Fruit fly (Drosophila melanogaster) whole organism, embryonic: ENCODE results near the gene Pa1.
A peak's percentile ranks its signal among the peaks of the same experiment; 100 is the strongest.

Experiments
- Asciz ChIP-seq: fragments of 200-800 bp; sonication (Bioruptor generic); optimal IDR thresholded peaks from 2 replicates; lab custom pipeline; 2017; ENCODE audit warnings: missing biosample characterization, mild to moderate bottlenecking, missing genetic modification characterization, missing genetic modification reagents
- CG10366 ChIP-seq: fragments of 200-800 bp; sonication (Bioruptor generic); IDR thresholded peaks from 2 replicates; pipeline ENCODE4 v1.3.6; 2022; ENCODE audit warnings: missing biosample characterization, missing genetic modification characterization
- CG12299 ChIP-seq: fragments of 200-800 bp; sonication (Bioruptor generic); optimal IDR thresholded peaks from 2 replicates; lab custom pipeline; 2018; ENCODE audit warnings: missing biosample characterization, mild to moderate bottlenecking, missing genetic modification characterization
- CG12659 ChIP-seq: fragments of 200-800 bp; sonication (Bioruptor generic); optimal IDR thresholded peaks from 3 replicates; lab custom pipeline; 2017; ENCODE audit warnings: mild to moderate bottlenecking, missing biosample characterization, missing genetic modification reagents, missing genetic modification characterization
- CG13296 ChIP-seq: fragments of 200-800 bp; sonication (Bioruptor generic); optimal IDR thresholded peaks from 3 replicates; lab custom pipeline; 2018; ENCODE audit warnings: missing biosample characterization, mild to moderate bottlenecking, missing genetic modification characterization
- CG13894 ChIP-seq: fragments of 200-800 bp; sonication (Bioruptor generic); optimal IDR thresholded peaks from 3 replicates; lab custom pipeline; 2018; ENCODE audit warnings: missing biosample characterization, mild to moderate bottlenecking, missing genetic modification characterization, moderate library complexity
- CG14441 ChIP-seq: fragments of 200-800 bp; sonication (Bioruptor generic); IDR thresholded peaks from 2 replicates; pipeline ENCODE4 v1.3.6; 2022; ENCODE audit warnings: missing biosample characterization, missing genetic modification characterization
- CG15601 ChIP-seq: fragments of 200-800 bp; sonication (Bioruptor generic); optimal IDR thresholded peaks from 3 replicates; lab custom pipeline; 2019; ENCODE audit warnings: missing biosample characterization, mild to moderate bottlenecking, missing genetic modification characterization, moderate library complexity
- CG17829 ChIP-seq: fragments of 200-800 bp; optimal IDR thresholded peaks from 2 replicates; lab custom pipeline; 2019; ENCODE audit warnings: missing biosample characterization, mild to moderate bottlenecking, missing genetic modification characterization, moderate library complexity
- CG18764 ChIP-seq: fragments of 200-800 bp; sonication (Bioruptor generic); optimal IDR thresholded peaks from 3 replicates; lab custom pipeline; 2016; ENCODE audit warnings: missing biosample characterization, missing genetic modification characterization
- CG3847 ChIP-seq: fragments of 200-800 bp; sonication (Bioruptor generic); IDR thresholded peaks from 2 replicates; pipeline ENCODE4 v1.3.6; 2022; ENCODE audit warnings: missing biosample characterization, missing genetic modification characterization
- CG43689 ChIP-seq: fragments of 200-800 bp; sonication (Bioruptor generic); IDR thresholded peaks from 2 replicates; pipeline ENCODE4 v1.3.6; 2022; ENCODE audit warnings: missing biosample characterization, missing genetic modification characterization
- CG5180 ChIP-seq: fragments of 200-800 bp; sonication (Bioruptor generic); optimal IDR thresholded peaks from 3 replicates; lab custom pipeline; 2017; ENCODE audit warnings: missing biosample characterization, missing genetic modification characterization, mild to moderate bottlenecking, moderate library complexity, missing genetic modification reagents
- CG6683 ChIP-seq: fragments of 200-800 bp; sonication (Bioruptor generic); optimal IDR thresholded peaks from 2 replicates; lab custom pipeline; 2017; ENCODE audit warnings: missing biosample characterization, mild to moderate bottlenecking, missing genetic modification characterization, missing genetic modification reagents
- CG7556 ChIP-seq: fragments of 200-800 bp; sonication (Bioruptor generic); optimal IDR thresholded peaks from 2 replicates; lab custom pipeline; 2017; ENCODE audit warnings: missing biosample characterization, mild to moderate bottlenecking, missing genetic modification characterization
- CG8281 ChIP-seq: fragments of 200-800 bp; sonication (Bioruptor generic); optimal IDR thresholded peaks from 2 replicates; lab custom pipeline; 2018; ENCODE audit warnings: missing biosample characterization, mild to moderate bottlenecking, missing genetic modification characterization, moderate library complexity
- D19B ChIP-seq: fragments of 200-800 bp; sonication (Bioruptor generic); optimal IDR thresholded peaks from 2 replicates; lab custom pipeline; 2017; ENCODE audit warnings: missing biosample characterization, mild to moderate bottlenecking, missing genetic modification characterization
- Deaf1 ChIP-seq: fragments of 200-800 bp; optimal IDR thresholded peaks from 3 replicates; lab custom pipeline; 2019; ENCODE audit warnings: missing biosample characterization, mild to moderate bottlenecking, missing genetic modification characterization, moderate library complexity
- Dll ChIP-seq: fragments of 200-800 bp; sonication (Bioruptor generic); IDR thresholded peaks from 4 replicates; pipeline ENCODE4 v1.3.6; 2022; ENCODE audit warnings: missing biosample characterization, missing genetic modification characterization; ENCODE audit not compliant: partially characterized antibody
- Eip74EF ChIP-seq, 2 experiments: fragments of 200-800 bp in 1 of 2; fragments of >200 bp in 1 of 2; sonication (Bioruptor generic) in 1 of 2; optimal IDR thresholded peaks; 2 replicates each; lab custom pipeline; 2017 to 2019; ENCODE audit warnings: missing biosample characterization in 2 of 2, missing genetic modification characterization in 2 of 2, mild to moderate bottlenecking in 1 of 2, moderate library complexity in 1 of 2
- HLHmδ ChIP-seq: fragments of 200-800 bp; sonication (Bioruptor generic); optimal IDR thresholded peaks from 2 replicates; lab custom pipeline; 2018; ENCODE audit warnings: missing biosample characterization, mild to moderate bottlenecking, missing genetic modification characterization, moderate library complexity
- MBD-R2 ChIP-seq: fragments of 200-800 bp; sonication (Bioruptor generic); IDR thresholded peaks from 2 replicates; pipeline ENCODE4 v1.3.6; 2022; ENCODE audit warnings: missing biosample characterization, missing genetic modification characterization
- Scr ChIP-seq: fragments of 200-800 bp; sonication (Bioruptor generic); IDR thresholded peaks from 2 replicates; pipeline ENCODE4 v1.3.6; 2022; ENCODE audit warnings: missing biosample characterization, missing genetic modification characterization; ENCODE audit not compliant: partially characterized antibody
- Sry-β ChIP-seq: fragments of 200-800 bp; sonication (Bioruptor generic); optimal IDR thresholded peaks from 2 replicates; lab custom pipeline; 2018; ENCODE audit warnings: missing biosample characterization, mild to moderate bottlenecking, missing genetic modification characterization, moderate library complexity
- Trl ChIP-seq, 3 experiments: fragments of >200 bp in 2 of 3; fragments of 200-800 bp in 1 of 3; sonication (Bioruptor generic) in 1 of 3; optimal IDR thresholded peaks; 2 replicates in 1 of 3; 3 replicates in 2 of 3; lab custom pipeline; 2016 to 2017; ENCODE audit warnings: missing biosample characterization in 1 of 3, missing genetic modification characterization in 1 of 3
- cato ChIP-seq: fragments of 200-800 bp; sonication (Bioruptor generic); optimal IDR thresholded peaks from 2 replicates; lab custom pipeline; 2016; ENCODE audit warnings: missing biosample characterization, missing genetic modification characterization, borderline replicate concordance
- chm ChIP-seq: fragments of 200-800 bp; sonication (Bioruptor generic); IDR thresholded peaks from 2 replicates; pipeline ENCODE4 v1.3.6; 2022; ENCODE audit warnings: missing biosample characterization, missing genetic modification characterization
- chn ChIP-seq: fragments of 200-800 bp; sonication (Bioruptor generic); optimal IDR thresholded peaks from 2 replicates; lab custom pipeline; 2016; ENCODE audit warnings: missing biosample characterization, missing genetic modification characterization
- ci ChIP-seq: fragments of 200-800 bp; sonication (Bioruptor generic); IDR thresholded peaks from 3 replicates; pipeline ENCODE4 v1.3.6; 2022; ENCODE audit warnings: missing biosample characterization, missing genetic modification characterization
- crp ChIP-seq, 2 experiments: fragments of 200-800 bp; sonication (Bioruptor generic); optimal IDR thresholded peaks; 2 replicates in 1 of 2; 3 replicates in 1 of 2; lab custom pipeline; 2017; ENCODE audit warnings: missing biosample characterization in 2 of 2, missing genetic modification characterization in 2 of 2, mild to moderate bottlenecking in 1 of 2, moderate library complexity in 1 of 2
- exex ChIP-seq: fragments of 200-800 bp; sonication (Bioruptor generic); optimal IDR thresholded peaks from 4 replicates; lab custom pipeline; 2018; ENCODE audit warnings: missing biosample characterization, mild to moderate bottlenecking, missing genetic modification characterization, moderate library complexity
- grn ChIP-seq: fragments of 200-800 bp; sonication (Bioruptor generic); optimal IDR thresholded peaks from 3 replicates; lab custom pipeline; 2017; ENCODE audit warnings: missing biosample characterization, missing genetic modification characterization
- gsb ChIP-seq: fragments of 200-800 bp; sonication (Bioruptor generic); IDR thresholded peaks from 2 replicates; pipeline ENCODE4 v1.3.6; 2022; ENCODE audit warnings: missing biosample characterization, missing genetic modification characterization
- jing ChIP-seq: fragments of 200-800 bp; sonication (Bioruptor generic); optimal IDR thresholded peaks from 2 replicates; lab custom pipeline; 2018; ENCODE audit warnings: missing biosample characterization, mild to moderate bottlenecking, missing genetic modification characterization
- ken ChIP-seq: fragments of 200-800 bp; sonication (Bioruptor generic); IDR thresholded peaks from 3 replicates; pipeline ENCODE4 v1.3.6; 2022; ENCODE audit warnings: missing biosample characterization, missing genetic modification characterization
- maf-S ChIP-seq: fragments of 200-800 bp; sonication (Bioruptor generic); optimal IDR thresholded peaks from 2 replicates; lab custom pipeline; 2016; ENCODE audit warnings: missing biosample characterization, missing genetic modification characterization
- mam ChIP-seq: fragments of 200-800 bp; sonication (Bioruptor generic); optimal IDR thresholded peaks from 3 replicates; lab custom pipeline; 2016; ENCODE audit warnings: missing biosample characterization, missing genetic modification characterization
- mld ChIP-seq: fragments of 200-800 bp; sonication (Bioruptor generic); IDR thresholded peaks from 3 replicates; pipeline ENCODE4 v1.3.6; 2022; ENCODE audit warnings: missing biosample characterization, missing genetic modification characterization; ENCODE audit not compliant: partially characterized antibody
- otp ChIP-seq: fragments of 200-800 bp; sonication (Bioruptor generic); IDR thresholded peaks from 3 replicates; pipeline ENCODE4, ENCODE4 v1.3.6; 2022; ENCODE audit warnings: missing biosample characterization, missing genetic modification characterization
- peb ChIP-seq: fragments of 200-800 bp; sonication (Bioruptor generic); IDR thresholded peaks from 2 replicates; pipeline ENCODE4 v1.3.6; 2022; ENCODE audit warnings: missing biosample characterization, missing genetic modification characterization
- sens ChIP-seq: fragments of 200-800 bp; sonication (Bioruptor generic); peaks from one replicate; lab custom pipeline; 2016; ENCODE audit warnings: missing biosample characterization, missing genetic modification characterization
- ttk ChIP-seq: fragments of 200-800 bp; sonication (Bioruptor generic); IDR thresholded peaks from 2 replicates; pipeline ENCODE4 v2.1.2; 2022; ENCODE audit warnings: missing biosample characterization, missing genetic modification characterization
- unpg ChIP-seq: fragments of 200-800 bp; sonication (Bioruptor generic); optimal IDR thresholded peaks from 3 replicates; lab custom pipeline; 2018; ENCODE audit warnings: missing biosample characterization, mild to moderate bottlenecking, missing genetic modification characterization, moderate library complexity
- vfl ChIP-seq: fragments of 200-800 bp; sonication (Bioruptor generic); optimal IDR thresholded peaks from 2 replicates; lab custom pipeline; 2016; ENCODE audit warnings: missing biosample characterization, missing genetic modification characterization

The Pa1 gene

dm6 chrX:11326213-11326731, 32.8 kb upstream of the Pa1 start (continued):
- peak; percentile 94 for TF ChIP-seq sens
- peak; percentile 78 for TF ChIP-seq CG12659
- peak; percentile 17 for TF ChIP-seq cato
- peak; percentile 65 for TF ChIP-seq jing
- peak; percentile 62 for TF ChIP-seq CG10366 (GFP tag; lab: Robert Waterston, UW)
- TF ChIP-seq Scr (GFP tag; lab: Robert Waterston, UW): no peak
- TF ChIP-seq CG13296 (GFP tag; lab: Kevin White, UChicago): peak; percentile 64
- peak; percentile 54 for TF ChIP-seq peb (GFP tag; lab: Robert Waterston, UW)
- TF ChIP-seq mam (GFP tag; lab: Kevin White, UChicago): peak; percentile 53
- TF ChIP-seq vfl: no peak
- TF ChIP-seq CG5180 (GFP tag; lab: Kevin White, UChicago): peak; percentile 53
- peak; percentile 52 for TF ChIP-seq CG12299 (tag; lab: Kevin White, UChicago)
- no peak for TF ChIP-seq Dll
- no peak for TF ChIP-seq grn (GFP tag; lab: Kevin White, UChicago)
- TF ChIP-seq gsb (GFP tag; lab: Robert Waterston, UW): peak; percentile 40; the same call in 1 of the 2 replicates
- TF ChIP-seq CG13894: peak; percentile 39
- peak; percentile 48 for TF ChIP-seq CG17829 (tag; lab: Kevin White, UChicago)
- TF ChIP-seq Eip74EF (GFP tag; optimal IDR thresholded peaks at IDR 0.05; lab: Kevin White, UChicago): peak in 1 of 2 experiments; percentile 59
- peak; percentile 69; the same call in 2 of the 3 replicates for TF ChIP-seq ci
- peak; percentile 26 for TF ChIP-seq chn (GFP tag; lab: Kevin White, UChicago)
- TF ChIP-seq mld (GFP tag; lab: Robert Waterston, UW): no peak
- no peak for TF ChIP-seq Trl (optimal IDR thresholded peaks at IDR 0.05; lab: Kevin White, UChicago)
- TF ChIP-seq Trl (GFP tag; optimal IDR thresholded peaks at IDR 0.05; lab: Kevin White, UChicago): peak; percentile 73
- TF ChIP-seq maf-S (GFP tag; lab: Kevin White, UChicago): peak; percentile 49
- peak; percentile 71 for TF ChIP-seq Asciz (GFP tag; lab: Kevin White, UChicago)
- TF ChIP-seq CG6683: peak; percentile 37
- TF ChIP-seq unpg: peak; percentile 76
- TF ChIP-seq CG8281 (tag; lab: Kevin White, UChicago): peak; percentile 26
- peak; percentile 73 for TF ChIP-seq CG7556 (GFP tag; lab: Kevin White, UChicago)
- peak; percentile 57; the same call in 1 of the 2 replicates for TF ChIP-seq chm (GFP tag; lab: Robert Waterston, UW)
- TF ChIP-seq exex: peak; percentile 59
- TF ChIP-seq CG15601 (tag; lab: Kevin White, UChicago): peak; percentile 56
- no peak for TF ChIP-seq CG43689 (GFP tag; lab: Robert Waterston, UW)
- TF ChIP-seq Sry-β (GFP tag; lab: Kevin White, UChicago): no peak
- TF ChIP-seq Deaf1 (tag; lab: Kevin White, UChicago): no peak
- peak in 1 of 2 experiments; percentile 15 for TF ChIP-seq crp (GFP tag; optimal IDR thresholded peaks at IDR 0.05; lab: Kevin White, UChicago)
- peak; percentile 44 for TF ChIP-seq CG18764 (GFP tag; lab: Kevin White, UChicago)
- peak; percentile 77 for TF ChIP-seq otp (GFP tag; lab: Robert Waterston, UW)
- no peak for TF ChIP-seq HLHmδ
- no peak; the same call in 2 of the 3 replicates for TF ChIP-seq ken
- TF ChIP-seq MBD-R2 (GFP tag; lab: Robert Waterston, UW): peak; percentile 44; the same call in 1 of the 2 replicates
- no peak; the same call in 1 of the 2 replicates for TF ChIP-seq CG3847 (GFP tag; lab: Robert Waterston, UW)
- TF ChIP-seq D19B: peak; percentile 33
- peak; percentile 51 for TF ChIP-seq ttk
- peak; percentile 65 for TF ChIP-seq CG14441 (GFP tag; lab: Robert Waterston, UW)
